Fruit fly (Drosophila melanogaster) whole organism, embryonic: ENCODE data around the gene Argk1.

Source experiments
- Adf1 ChIP-seq: fragments of 200-800 bp; sonication (Bioruptor generic); IDR thresholded peaks from 2 replicates; pipeline ENCODE4 v1.3.6; 2022; ENCODE audit warnings: missing biosample characterization, missing genetic modification characterization
- Atf3 ChIP-seq: fragments of 200-800 bp; sonication (Bioruptor generic); optimal IDR thresholded peaks from 3 replicates; lab custom pipeline; 2016; ENCODE audit warnings: missing biosample characterization, missing genetic modification characterization
- Bgb ChIP-seq: fragments of 200-800 bp; sonication (Bioruptor generic); IDR thresholded peaks from 2 replicates; pipeline ENCODE4 v1.3.6; 2022; ENCODE audit warnings: missing biosample characterization, missing genetic modification characterization; ENCODE audit not compliant: partially characterized antibody
- Blimp-1 ChIP-seq: fragments of 200-800 bp; sonication (Bioruptor generic); optimal IDR thresholded peaks from 3 replicates; lab custom pipeline; 2018; ENCODE audit warnings: missing biosample characterization, missing genetic modification characterization, mild to moderate bottlenecking, moderate library complexity, missing genetic modification reagents
- CG1024 ChIP-seq: fragments of 200-800 bp; sonication (Bioruptor generic); IDR thresholded peaks from 2 replicates; pipeline ENCODE4 v1.3.6; 2022; ENCODE audit warnings: missing biosample characterization, missing genetic modification characterization
- CG10543 ChIP-seq: fragments of 200-800 bp; sonication (Bioruptor generic); optimal IDR thresholded peaks from 3 replicates; lab custom pipeline; 2017; ENCODE audit warnings: missing biosample characterization, mild to moderate bottlenecking, missing genetic modification characterization, moderate library complexity
- CG10565 ChIP-seq: fragments of 200-800 bp; sonication (Bioruptor generic); optimal IDR thresholded peaks from 3 replicates; lab custom pipeline; 2016; ENCODE audit warnings: missing biosample characterization, mild to moderate bottlenecking, missing genetic modification characterization
- CG11093 ChIP-seq: fragments of 200-800 bp; sonication (Bioruptor generic); IDR thresholded peaks from 3 replicates; pipeline ENCODE4 v1.3.6; 2022; ENCODE audit warnings: missing biosample characterization, missing genetic modification characterization
- CG11504 ChIP-seq: fragments of 200-800 bp; sonication (Bioruptor generic); optimal IDR thresholded peaks from 3 replicates; lab custom pipeline; 2019; ENCODE audit warnings: missing biosample characterization, mild to moderate bottlenecking, missing genetic modification characterization, moderate library complexity
- CG12744 ChIP-seq: fragments of 200-800 bp; sonication (Bioruptor generic); optimal IDR thresholded peaks from 2 replicates; lab custom pipeline; 2016; ENCODE audit warnings: missing biosample characterization, missing genetic modification characterization
- CG14441 ChIP-seq: fragments of 200-800 bp; sonication (Bioruptor generic); IDR thresholded peaks from 2 replicates; pipeline ENCODE4 v1.3.6; 2022; ENCODE audit warnings: missing biosample characterization, missing genetic modification characterization
- CG14860 ChIP-seq: fragments of 200-800 bp; sonication (Bioruptor generic); IDR thresholded peaks from 3 replicates; pipeline ENCODE4 v1.3.6; 2022; ENCODE audit warnings: missing biosample characterization, missing genetic modification characterization; ENCODE audit not compliant: partially characterized antibody
- CG15479 ChIP-seq: fragments of 200-800 bp; sonication (Bioruptor generic); optimal IDR thresholded peaks from 3 replicates; lab custom pipeline; 2019; ENCODE audit warnings: missing biosample characterization, mild to moderate bottlenecking, missing genetic modification characterization, moderate library complexity
- CG1602 ChIP-seq: fragments of 200-800 bp; sonication (Bioruptor generic); optimal IDR thresholded peaks from 3 replicates; lab custom pipeline; 2016; ENCODE audit warnings: missing biosample characterization, missing genetic modification characterization
- CG17568 ChIP-seq: fragments of 200-800 bp; sonication (Bioruptor generic); optimal IDR thresholded peaks from 2 replicates; lab custom pipeline; 2018; ENCODE audit warnings: missing biosample characterization, mild to moderate bottlenecking, missing genetic modification characterization, moderate library complexity
- CG18599 ChIP-seq: fragments of 200-800 bp; sonication (Bioruptor generic); optimal IDR thresholded peaks from 3 replicates; lab custom pipeline; 2017; ENCODE audit warnings: missing biosample characterization, missing genetic modification characterization, mild to moderate bottlenecking, moderate library complexity, missing genetic modification reagents
- CG2875 ChIP-seq: fragments of 200-800 bp; sonication (Bioruptor generic); optimal IDR thresholded peaks from 2 replicates; lab custom pipeline; 2017; ENCODE audit warnings: missing biosample characterization, mild to moderate bottlenecking, missing genetic modification characterization, missing genetic modification reagents
- CG30020 ChIP-seq: fragments of 200-800 bp; optimal IDR thresholded peaks from 2 replicates; lab custom pipeline; 2019; ENCODE audit warnings: missing biosample characterization, mild to moderate bottlenecking, missing genetic modification characterization, moderate library complexity
- CG34224 ChIP-seq: fragments of 200-800 bp; sonication (Bioruptor generic); IDR thresholded peaks from 3 replicates; pipeline ENCODE4 v1.3.6; 2022; ENCODE audit warnings: missing biosample characterization, missing genetic modification characterization; ENCODE audit not compliant: partially characterized antibody
- CG8478 ChIP-seq: fragments of >200 bp; optimal IDR thresholded peaks from 2 replicates; lab custom pipeline; 2018
- Camta ChIP-seq: fragments of 200-800 bp; sonication (Bioruptor generic); optimal IDR thresholded peaks from 2 replicates; lab custom pipeline; 2016; ENCODE audit warnings: missing biosample characterization, missing genetic modification characterization
- CoRest ChIP-seq: fragments of 200-800 bp; sonication (Bioruptor generic); optimal IDR thresholded peaks from 3 replicates; lab custom pipeline; 2018; ENCODE audit warnings: missing biosample characterization, mild to moderate bottlenecking, missing genetic modification characterization, moderate library complexity
- HLHmδ ChIP-seq: fragments of 200-800 bp; sonication (Bioruptor generic); optimal IDR thresholded peaks from 2 replicates; lab custom pipeline; 2018; ENCODE audit warnings: missing biosample characterization, mild to moderate bottlenecking, missing genetic modification characterization, moderate library complexity
- Hr51 ChIP-seq, 2 experiments: fragments of 200-800 bp; sonication (Bioruptor generic); optimal IDR thresholded peaks; 2 replicates in 1 of 2; 3 replicates in 1 of 2; lab custom pipeline; 2016 to 2018; ENCODE audit warnings: missing biosample characterization in 2 of 2, missing genetic modification characterization in 2 of 2, mild to moderate bottlenecking in 1 of 2, moderate library complexity in 1 of 2
- Hr78 ChIP-seq, 2 experiments: fragments of 200-800 bp in 1 of 2; fragments of >200 bp in 1 of 2; sonication (Bioruptor generic) in 1 of 2; optimal IDR thresholded peaks; 2 replicates each; lab custom pipeline; 2017 to 2019; ENCODE audit warnings: missing biosample characterization in 2 of 2, missing genetic modification characterization in 2 of 2, mild to moderate bottlenecking in 1 of 2, moderate library complexity in 1 of 2
- Nf-YB ChIP-seq: fragments of 200-800 bp; sonication (Bioruptor generic); optimal IDR thresholded peaks from 3 replicates; lab custom pipeline; 2019; ENCODE audit warnings: missing biosample characterization, mild to moderate bottlenecking, missing genetic modification characterization, moderate library complexity
- Pdp1 ChIP-seq, 2 experiments: fragments of 200-800 bp; sonication (Bioruptor generic); optimal IDR thresholded peaks; 3 replicates each; lab custom pipeline; 2016; ENCODE audit warnings: missing biosample characterization in 2 of 2, missing genetic modification characterization in 2 of 2, mild to moderate bottlenecking in 1 of 2, moderate library complexity in 1 of 2
- Ptx1 ChIP-seq: fragments of 200-800 bp; sonication (Bioruptor generic); IDR thresholded peaks from 2 replicates; pipeline ENCODE4 v1.3.6; 2022; ENCODE audit warnings: missing biosample characterization, missing genetic modification characterization
- Scr ChIP-seq: fragments of 200-800 bp; sonication (Bioruptor generic); IDR thresholded peaks from 2 replicates; pipeline ENCODE4 v1.3.6; 2022; ENCODE audit warnings: missing biosample characterization, missing genetic modification characterization; ENCODE audit not compliant: partially characterized antibody
- Spps ChIP-seq: fragments of 200-800 bp; sonication (Bioruptor generic); optimal IDR thresholded peaks from 2 replicates; lab custom pipeline; 2018; ENCODE audit warnings: missing biosample characterization, mild to moderate bottlenecking, missing genetic modification characterization
- Stat92E ChIP-seq, 3 experiments: fragments of >200 bp in 2 of 3; fragments of 200-800 bp in 1 of 3; sonication (Bioruptor generic) in 1 of 3; optimal IDR thresholded peaks; 2 replicates each; lab custom pipeline; 2017 to 2019; ENCODE audit warnings: missing biosample characterization in 3 of 3, missing genetic modification characterization in 3 of 3, mild to moderate bottlenecking in 1 of 3, moderate library complexity in 1 of 3
- amos ChIP-seq: fragments of 200-800 bp; sonication (Bioruptor generic); IDR thresholded peaks from 2 replicates; pipeline ENCODE4 v1.3.6; 2022; ENCODE audit warnings: missing biosample characterization, missing genetic modification characterization; ENCODE audit not compliant: partially characterized antibody
- bcd ChIP-seq: fragments of 200-800 bp; sonication (Bioruptor generic); optimal IDR thresholded peaks from 2 replicates; lab custom pipeline; 2017; ENCODE audit warnings: missing biosample characterization, mild to moderate bottlenecking, missing genetic modification characterization
- chinmo ChIP-seq: fragments of 200-800 bp; sonication (Bioruptor generic); IDR thresholded peaks from 4 replicates; pipeline ENCODE4 v1.3.6; 2022; ENCODE audit warnings: missing biosample characterization, missing genetic modification characterization; ENCODE audit not compliant: partially characterized antibody
- chm ChIP-seq: fragments of 200-800 bp; sonication (Bioruptor generic); IDR thresholded peaks from 2 replicates; pipeline ENCODE4 v1.3.6; 2022; ENCODE audit warnings: missing biosample characterization, missing genetic modification characterization
- ewg ChIP-seq: fragments of 200-800 bp; sonication (Bioruptor generic); optimal IDR thresholded peaks from 3 replicates; lab custom pipeline; 2017; ENCODE audit warnings: mild to moderate bottlenecking, missing biosample characterization, missing genetic modification reagents, missing genetic modification characterization
- eyg ChIP-seq: fragments of 200-800 bp; sonication (Bioruptor generic); optimal IDR thresholded peaks from 3 replicates; lab custom pipeline; 2016; ENCODE audit warnings: missing biosample characterization, missing genetic modification characterization
- ftz-f1 ChIP-seq: fragments of 200-800 bp; sonication (Bioruptor generic); optimal IDR thresholded peaks from 2 replicates; lab custom pipeline; 2016; ENCODE audit warnings: missing biosample characterization, missing genetic modification characterization
- gsb ChIP-seq: fragments of 200-800 bp; sonication (Bioruptor generic); IDR thresholded peaks from 2 replicates; pipeline ENCODE4 v1.3.6; 2022; ENCODE audit warnings: missing biosample characterization, missing genetic modification characterization
- ind ChIP-seq: fragments of 200-800 bp; sonication (Bioruptor generic); optimal IDR thresholded peaks from 3 replicates; lab custom pipeline; 2016; ENCODE audit warnings: missing biosample characterization, missing genetic modification characterization
- jumu ChIP-seq: fragments of 200-800 bp; sonication (Bioruptor generic); optimal IDR thresholded peaks from 3 replicates; lab custom pipeline; 2016; ENCODE audit warnings: missing biosample characterization, missing genetic modification characterization
- kah ChIP-seq: fragments of 200-800 bp; sonication (Bioruptor generic); optimal IDR thresholded peaks from 2 replicates; lab custom pipeline; 2018; ENCODE audit warnings: missing biosample characterization, mild to moderate bottlenecking, missing genetic modification characterization
- nau ChIP-seq: fragments of 200-800 bp; sonication (Bioruptor generic); optimal IDR thresholded peaks from 3 replicates; lab custom pipeline; 2017; ENCODE audit warnings: missing biosample characterization, mild to moderate bottlenecking, missing genetic modification characterization, missing genetic modification reagents
- oc ChIP-seq: fragments of 200-800 bp; sonication (Bioruptor generic); optimal IDR thresholded peaks from 2 replicates; lab custom pipeline; 2018; ENCODE audit warnings: missing biosample characterization, mild to moderate bottlenecking, missing genetic modification characterization, moderate library complexity
- pros ChIP-seq: fragments of 200-800 bp; sonication (Bioruptor generic); optimal IDR thresholded peaks from 3 replicates; lab custom pipeline; 2019; ENCODE audit warnings: missing biosample characterization, mild to moderate bottlenecking, missing genetic modification characterization, moderate library complexity
- repo ChIP-seq: fragments of 200-800 bp; sonication (Bioruptor generic); optimal IDR thresholded peaks from 2 replicates; lab custom pipeline; 2016; ENCODE audit warnings: missing biosample characterization, missing genetic modification characterization
- rib ChIP-seq: fragments of 200-800 bp; sonication (Bioruptor generic); IDR thresholded peaks from 2 replicates; pipeline ENCODE4 v1.3.6; 2022; ENCODE audit warnings: missing biosample characterization, missing genetic modification characterization
- unpg ChIP-seq: fragments of 200-800 bp; sonication (Bioruptor generic); optimal IDR thresholded peaks from 3 replicates; lab custom pipeline; 2018; ENCODE audit warnings: missing biosample characterization, mild to moderate bottlenecking, missing genetic modification characterization, moderate library complexity

Gene Argk1

DNA sequence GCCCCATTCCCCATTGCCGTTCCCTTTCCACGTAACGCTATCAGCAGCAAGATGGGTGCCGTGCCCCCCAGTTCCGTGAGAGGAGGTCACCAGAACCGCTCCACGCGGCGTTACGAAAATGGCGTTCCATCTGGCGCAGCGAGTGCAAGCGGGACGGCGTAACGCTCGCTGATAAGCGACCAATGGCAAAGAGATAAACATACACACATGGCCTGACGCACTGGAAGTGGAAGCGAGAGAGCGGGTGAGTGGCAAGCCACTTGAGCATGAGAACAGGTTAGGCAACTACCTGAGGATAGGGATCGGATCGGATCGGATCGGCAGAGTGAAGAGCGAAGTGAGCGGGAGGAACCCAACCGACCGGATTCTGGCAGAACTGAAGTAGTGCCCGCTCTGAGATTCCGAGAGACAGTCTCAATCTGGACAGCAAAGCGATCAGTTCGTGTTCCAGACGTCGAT lies 61.0 kb downstream of the Argk1 start, which contains the start of gene Doc3 (continued):
- no peak for TF ChIP-seq Hr51 (GFP tag; optimal IDR thresholded peaks at IDR 0.05; lab: Kevin White, UChicago)
- TF ChIP-seq CG17568 (GFP tag; lab: Kevin White, UChicago): no peak
- no peak for TF ChIP-seq unpg
- no peak for TF ChIP-seq nau (GFP tag; lab: Kevin White, UChicago)
- no peak for TF ChIP-seq Blimp-1 (GFP tag; lab: Kevin White, UChicago)
- TF ChIP-seq Ptx1 (GFP tag; lab: Robert Waterston, UW): no peak
- TF ChIP-seq CG34224: 0 out of 3 replicates have a peak, but pooled peaks have one; percentile 17
- no peak for TF ChIP-seq repo (GFP tag; lab: Kevin White, UChicago)
- no peak for TF ChIP-seq CG1024 (GFP tag; lab: Robert Waterston, UW)
- no peak for TF ChIP-seq Camta (GFP tag; lab: Kevin White, UChicago)
- TF ChIP-seq amos (GFP tag; lab: Robert Waterston, UW): 0 out of 2 replicates have a peak, but pooled peaks have one; percentile 7
- no peak for TF ChIP-seq eyg (GFP tag; lab: Kevin White, UChicago)
- no peak for TF ChIP-seq CG11504 (tag; lab: Kevin White, UChicago)
- TF ChIP-seq chm (GFP tag; lab: Robert Waterston, UW): no peak
- TF ChIP-seq CG14441 (GFP tag; lab: Robert Waterston, UW): no peak
- no peak for TF ChIP-seq CG30020 (tag; lab: Kevin White, UChicago)
- peak; percentile 92 for TF ChIP-seq CG15479 (GFP tag; lab: Kevin White, UChicago)
- TF ChIP-seq Pdp1 (GFP tag; optimal IDR thresholded peaks at IDR 0.05; lab: Kevin White, UChicago): peak in 1 of 2 experiments; percentile 74
- TF ChIP-seq oc (tag; lab: Kevin White, UChicago): peak; percentile 59
- peak in 1 of 2 experiments; percentile 94 for TF ChIP-seq Hr78 (GFP tag; optimal IDR thresholded peaks at IDR 0.05; lab: Kevin White, UChicago)
- no peak for TF ChIP-seq CG14860
- TF ChIP-seq CoRest (tag; lab: Kevin White, UChicago): peak; percentile 44
- no peak for TF ChIP-seq Spps (tag; lab: Kevin White, UChicago)
- TF ChIP-seq Bgb (GFP tag; lab: Robert Waterston, UW): peak; percentile 32; the same call in 1 of the 2 replicates
- peak; percentile 70 for TF ChIP-seq CG10543 (GFP tag; lab: Kevin White, UChicago)
- TF ChIP-seq CG11093: no peak
- TF ChIP-seq CG10565: no peak
- TF ChIP-seq HLHmδ (GFP tag; lab: Kevin White, UChicago): peak; percentile 38
- no peak for TF ChIP-seq gsb (GFP tag; lab: Robert Waterston, UW)
- TF ChIP-seq CG1602 (GFP tag; lab: Kevin White, UChicago): no peak
- TF ChIP-seq bcd: no peak
- no peak for TF ChIP-seq jumu (GFP tag; lab: Kevin White, UChicago)
- TF ChIP-seq Stat92E (GFP tag; optimal IDR thresholded peaks at IDR 0.05; lab: Kevin White, UChicago): peak in 1 of 3 experiments; percentile 97
- 0 out of 2 replicates have a peak, but pooled peaks have one; percentile 36 for TF ChIP-seq rib (GFP tag; lab: Robert Waterston, UW)
- TF ChIP-seq pros (GFP tag; lab: Kevin White, UChicago): peak; percentile 46
- TF ChIP-seq Adf1 (GFP tag; lab: Robert Waterston, UW): peak; percentile 52; the same call in 1 of the 2 replicates
- TF ChIP-seq Scr: peak; percentile 35; the same call in 1 of the 2 replicates
- TF ChIP-seq CG2875 (GFP tag; lab: Kevin White, UChicago): no peak
- peak; percentile 100 for TF ChIP-seq Nf-YB
- peak; percentile 88; the same call in 2 of the 4 replicates for TF ChIP-seq chinmo
- TF ChIP-seq kah: peak; percentile 28
- no peak for TF ChIP-seq ind (GFP tag; lab: Kevin White, UChicago)
- TF ChIP-seq CG18599 (GFP tag; lab: Kevin White, UChicago): no peak
- no peak for TF ChIP-seq ewg (GFP tag; lab: Kevin White, UChicago)
- peak; percentile 25 for TF ChIP-seq CG8478 (lab: Kevin White, UChicago)
- no peak for TF ChIP-seq CG12744 (GFP tag; lab: Kevin White, UChicago)
- no peak for TF ChIP-seq Atf3
- peak; percentile 85 for TF ChIP-seq ftz-f1 (GFP tag; lab: Kevin White, UChicago)
